Fruit fly (Drosophila melanogaster) whole organism, pupa: ENCODE data around the gene Nckx30C.

Source experiments
- CG10348 ChIP-seq: fragments of 200-800 bp; sonication (Bioruptor generic); IDR thresholded peaks from 2 replicates; pipeline ENCODE4 v1.3.6; 2022; ENCODE audit warnings: missing biosample characterization, missing genetic modification characterization
- CG13204 ChIP-seq: fragments of 200-800 bp; sonication (Bioruptor generic); optimal IDR thresholded peaks from 2 replicates; lab custom pipeline; 2018; ENCODE audit warnings: missing biosample characterization, mild to moderate bottlenecking, missing genetic modification characterization, moderate library complexity
- CG15710 ChIP-seq: fragments of 200-800 bp; sonication (Bioruptor generic); optimal IDR thresholded peaks from 2 replicates; lab custom pipeline; 2018; ENCODE audit warnings: missing biosample characterization, mild to moderate bottlenecking, missing genetic modification characterization, moderate library complexity
- CG17806 ChIP-seq: fragments of 200-800 bp; sonication (Bioruptor generic); optimal IDR thresholded peaks from 2 replicates; lab custom pipeline; 2018; ENCODE audit warnings: missing biosample characterization, mild to moderate bottlenecking, missing genetic modification characterization, moderate library complexity
- CG32121 ChIP-seq: fragments of 200-800 bp; sonication (Bioruptor generic); IDR thresholded peaks from 2 replicates; pipeline ENCODE4 v1.3.6; 2022; ENCODE audit warnings: missing biosample characterization, missing genetic modification characterization
- CG34367 ChIP-seq: fragments of 200-800 bp; sonication (Bioruptor generic); optimal IDR thresholded peaks from 2 replicates; lab custom pipeline; 2018; ENCODE audit warnings: missing biosample characterization, mild to moderate bottlenecking, missing genetic modification characterization
- CG8159 ChIP-seq: fragments of 200-800 bp; sonication (Bioruptor generic); optimal IDR thresholded peaks from 3 replicates; lab custom pipeline; 2018; ENCODE audit warnings: missing biosample characterization, mild to moderate bottlenecking, missing genetic modification characterization, moderate library complexity
- CG8301 ChIP-seq: fragments of 200-800 bp; sonication (Bioruptor generic); optimal IDR thresholded peaks from 2 replicates; lab custom pipeline; 2018; ENCODE audit warnings: missing biosample characterization, mild to moderate bottlenecking, missing genetic modification characterization
- Pif1A ChIP-seq: fragments of 200-800 bp; sonication (Bioruptor generic); optimal IDR thresholded peaks from 3 replicates; lab custom pipeline; 2016; ENCODE audit warnings: missing biosample characterization, missing genetic modification characterization
- Pif1B ChIP-seq: fragments of 200-800 bp; sonication (Bioruptor generic); optimal IDR thresholded peaks from 3 replicates; lab custom pipeline; 2016; ENCODE audit warnings: missing biosample characterization, missing genetic modification characterization
- fd96Ca ChIP-seq: fragments of 200-800 bp; sonication (Bioruptor generic); IDR thresholded peaks from 3 replicates; pipeline ENCODE4 v1.3.6; 2022; ENCODE audit warnings: missing biosample characterization, missing genetic modification characterization
- gl ChIP-seq: fragments of 200-800 bp; sonication (Bioruptor generic); optimal IDR thresholded peaks from 2 replicates; lab custom pipeline; 2018; ENCODE audit warnings: missing biosample characterization, mild to moderate bottlenecking, missing genetic modification characterization
- rn ChIP-seq: fragments of 200-800 bp; sonication (Bioruptor generic); IDR thresholded peaks from 2 replicates; pipeline ENCODE4 v1.3.6; 2022; ENCODE audit warnings: missing biosample characterization, missing genetic modification characterization

DNA sequence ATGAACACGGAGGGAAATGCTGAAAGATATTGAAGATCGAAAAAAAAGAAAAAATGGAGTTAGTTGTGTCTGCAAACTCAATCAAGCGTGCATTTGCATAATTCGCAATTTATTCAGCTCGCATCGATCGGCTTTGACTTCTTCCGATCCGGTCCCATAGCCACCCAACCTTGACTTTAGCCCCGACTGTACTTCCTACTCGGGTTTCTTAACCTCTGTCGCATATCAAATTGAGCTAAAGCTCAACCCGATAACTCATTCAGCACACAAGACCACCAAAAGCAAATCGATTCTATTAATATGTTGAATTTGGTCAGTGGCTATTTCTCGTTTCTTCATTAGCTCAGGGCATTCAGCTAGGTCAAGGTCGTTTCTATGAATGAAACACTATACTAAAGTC, 61.1 kb downstream of the Nckx30C start:
- TF ChIP-seq CG15710 (tag; lab: Kevin White, UChicago) (no peak), Pif1A (GFP tag; lab: Kevin White, UChicago) (no peak), CG34367 (tag; lab: Kevin White, UChicago) (no peak), CG13204 (no peak), CG8159 (tag; lab: Kevin White, UChicago) (no peak), CG32121 (no peak), fd96Ca (GFP tag; lab: Robert Waterston, UW) (no peak), CG8301 (no peak), rn (GFP tag; lab: Robert Waterston, UW) (no peak), CG17806 (tag; lab: Kevin White, UChicago) (no peak), CG10348 (GFP tag; lab: Robert Waterston, UW) (no peak), Pif1B (GFP tag; lab: Kevin White, UChicago) (no peak), gl (tag; lab: Kevin White, UChicago) (no peak)
